Worm (Caenorhabditis elegans): ENCODE results near the gene T04G9.7.

DNA sequence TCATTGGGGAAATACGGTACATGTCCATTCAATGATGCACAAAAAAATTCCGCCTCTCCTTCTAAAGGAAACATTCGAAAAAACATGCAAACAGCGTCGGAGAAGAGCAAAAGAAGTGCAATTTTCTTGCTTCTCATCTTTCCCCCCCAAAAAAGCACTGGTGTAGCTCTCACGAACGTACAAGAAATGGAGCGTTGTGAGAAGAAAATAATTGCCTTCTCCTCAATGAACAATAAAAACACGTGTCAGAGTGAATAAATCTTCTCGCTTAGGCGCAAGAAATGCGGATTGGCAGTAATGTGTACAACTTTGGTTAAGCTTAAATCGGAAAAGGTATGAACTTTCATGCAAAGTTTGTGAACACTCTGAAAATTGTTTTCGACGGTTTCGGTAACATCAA lies 22.3 kb upstream of the T04G9.7 start:
- TF ChIP-seq ceh-28 (tag; optimal IDR thresholded peaks at IDR 0.05) (no peak), zag-1 (tag; optimal IDR thresholded peaks at IDR 0.05) (no peak), snpc-4 (tag; optimal IDR thresholded peaks at IDR 0.05) (no peak), nhr-25 (tag; optimal IDR thresholded peaks at IDR 0.05; ENCODE audit: borderline replicate concordance, insufficient read depth) (no peak)
